Worm (Caenorhabditis elegans): ENCODE results near the gene igeg-2.

- TF ChIP-seq med-1 (GFP tag; optimal IDR thresholded peaks at IDR 0.05; ENCODE audit: insufficient read depth) (no peak), cog-1 (tag; optimal IDR thresholded peaks at IDR 0.05) (no peak)
These were observed 43.4 kb upstream of the igeg-2 start, which contains the start of gene spp-21 for ce11 chrX:11489830-11490229.

Data from whole organism, midembryonic.